Worm (Caenorhabditis elegans) whole organism, L4/young adult: ENCODE measurements around the gene C33C12.12.

ENCODE experiments used
- W03F9.2 ChIP-seq: fragments of 150-350 bp; optimal IDR thresholded peaks from 2 replicates; lab custom pipeline; 2014; ENCODE audit warnings: missing biosample characterization, missing genetic modification characterization
- dao-5 ChIP-seq: sonication (generic microtip); optimal IDR thresholded peaks from 2 replicates; lab custom pipeline; 2016; ENCODE audit warnings: missing genotype, missing genetic modification characterization, moderate library complexity, missing compliant biosample characterization
- him-1 ChIP-seq: sonication (generic microtip); optimal IDR thresholded peaks from 2 replicates; lab custom pipeline; 2016; ENCODE audit warnings: missing genotype, missing genetic modification reagents, missing genetic modification characterization, missing compliant biosample characterization

DNA sequence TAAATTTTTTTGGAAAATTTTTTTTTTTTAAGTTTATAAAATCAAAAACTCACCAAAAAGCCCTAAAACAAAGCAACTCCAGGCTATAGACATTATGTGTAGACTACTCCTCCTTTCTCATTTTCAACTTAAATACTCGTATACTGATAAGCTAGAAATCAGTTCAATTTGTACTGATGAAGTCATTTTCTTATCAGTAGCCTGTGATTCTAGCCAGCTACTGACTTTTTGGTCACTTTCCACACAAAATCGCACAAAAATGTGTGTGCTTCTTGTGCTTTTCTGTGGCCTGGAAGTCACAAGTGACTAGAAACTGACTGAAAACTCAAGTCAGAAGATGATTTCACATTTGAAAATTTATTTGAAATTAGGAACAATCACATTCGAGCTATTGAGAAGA lies 16.3 kb upstream of the C33C12.12 start, which contains the start of gene gba-2:
- TF ChIP-seq W03F9.2 (tag; lab: Kevin White, UChicago), result no peak
- TF ChIP-seq dao-5, result no peak
- TF ChIP-seq him-1, result no peak
